Worm (Caenorhabditis elegans): ENCODE results near the gene T24H10.4.
A peak's percentile ranks its signal among the peaks of the same experiment; 100 is the strongest.

T24H10.4 gene

DNA sequence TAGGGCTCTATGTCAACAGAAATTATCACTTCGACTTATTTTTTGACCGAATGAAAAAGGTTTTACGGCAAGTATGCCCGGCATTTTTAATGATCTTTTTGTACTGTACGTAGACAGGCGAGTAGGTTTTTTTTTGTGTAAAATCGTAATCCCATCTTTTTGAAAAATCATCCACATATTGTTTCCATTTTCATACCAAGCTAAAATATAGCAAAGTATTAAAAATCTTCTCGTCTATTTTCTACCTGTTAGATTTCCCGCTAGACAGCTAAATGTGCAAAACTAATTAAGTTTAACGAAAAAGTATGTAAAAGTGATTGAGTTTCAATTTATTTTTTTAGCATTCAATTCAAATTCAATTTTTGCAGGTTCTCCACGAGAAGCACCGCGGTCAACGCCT lies 22.0 kb downstream of the T24H10.4 start, which contains the start of gene C16D2.1:
C16D2.1 (plus strand) TSS at position 301 of the 400 bp plus-strand sequence.
- TF ChIP-seq daf-8 (GFP tag; IDR thresholded peaks at IDR 0.05) = no peak
- TF ChIP-seq jun-1 (tag; optimal IDR thresholded peaks at IDR 0.05) = peak; percentile 75

DNA sequence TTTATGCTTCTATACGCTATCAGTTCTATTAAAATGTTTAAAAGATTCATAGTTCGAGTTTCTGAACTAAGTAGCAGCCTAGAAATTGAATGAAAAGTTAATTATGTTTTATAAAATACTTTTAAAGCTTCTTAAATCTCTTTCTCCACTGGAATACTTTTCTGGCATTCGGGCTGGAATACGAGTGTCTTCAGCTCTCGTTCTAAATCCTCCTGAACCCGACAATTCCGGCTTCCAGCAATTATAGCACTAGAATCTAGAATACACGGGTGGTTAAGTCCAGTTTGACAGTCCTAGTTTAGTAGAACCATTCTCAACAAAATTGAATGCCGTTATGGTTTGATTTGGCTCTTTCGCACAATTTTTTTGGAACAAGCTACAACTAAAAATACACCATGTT lies 23.0 kb downstream of the T24H10.4 start:
- TF ChIP-seq Y5F2A.4 (GFP tag; optimal IDR thresholded peaks at IDR 0.05) (peak; percentile 18), mep-1 (tag; optimal IDR thresholded peaks at IDR 0.05) (peak; percentile 48), zfp-3 (GFP tag; conservative IDR thresholded peaks at IDR 0.05) (no peak), jun-1 (tag; optimal IDR thresholded peaks at IDR 0.05) (peak; percentile 92)

DNA sequence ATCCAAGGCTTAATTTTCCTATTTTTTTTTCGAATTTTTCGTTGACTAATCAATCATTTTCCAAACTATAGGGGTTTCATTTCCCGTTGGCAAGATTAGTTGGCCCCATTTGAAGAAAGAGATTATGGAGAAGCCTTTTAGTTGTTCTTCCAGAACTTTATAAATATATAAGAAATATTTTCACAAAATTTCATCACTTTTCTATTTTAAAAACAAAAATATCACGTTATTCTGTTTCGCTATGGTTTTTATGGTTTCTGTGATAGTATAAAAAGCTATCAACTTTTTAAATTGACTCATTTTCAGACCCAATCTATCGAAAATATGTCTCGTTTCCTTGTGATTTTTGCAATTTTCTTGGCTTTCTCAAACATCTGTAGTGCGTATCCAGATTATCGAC lies 26.5 kb downstream of the T24H10.4 start, which contains the start of gene nlp-78:
nlp-78 (plus strand) TSS at position 301 of the 400 bp plus-strand sequence.
- TF ChIP-seq vab-7 (GFP tag; IDR thresholded peaks at IDR 0.05) = no peak
- no peak for TF ChIP-seq tag-97 (GFP tag; IDR thresholded peaks at IDR 0.05)
- no peak for TF ChIP-seq daf-19 (GFP tag; conservative IDR thresholded peaks at IDR 0.05)
- no peak for TF ChIP-seq sdz-12 (GFP tag; optimal IDR thresholded peaks at IDR 0.05)
- no peak for TF ChIP-seq nhr-76 (tag; optimal IDR thresholded peaks at IDR 0.05)
- no peak for TF ChIP-seq ztf-7 (tag; optimal IDR thresholded peaks at IDR 0.05)
- TF ChIP-seq mdt-29 (GFP tag; IDR thresholded peaks at IDR 0.05) = no peak
- TF ChIP-seq aly-2 (tag; optimal IDR thresholded peaks at IDR 0.05) = no peak
- TF ChIP-seq T20F7.1 (GFP tag; optimal IDR thresholded peaks at IDR 0.05) = no peak
- TF ChIP-seq nhr-102 (tag; optimal IDR thresholded peaks at IDR 0.05) = no peak
- TF ChIP-seq mxl-2 (GFP tag; conservative IDR thresholded peaks at IDR 0.05) = no peak
- no peak for TF ChIP-seq mdl-1 (tag; optimal IDR thresholded peaks at IDR 0.05)
- no peak for TF ChIP-seq lir-3 (tag; optimal IDR thresholded peaks at IDR 0.05)
- no peak for TF ChIP-seq zip-2 (tag; optimal IDR thresholded peaks at IDR 0.05)

DNA sequence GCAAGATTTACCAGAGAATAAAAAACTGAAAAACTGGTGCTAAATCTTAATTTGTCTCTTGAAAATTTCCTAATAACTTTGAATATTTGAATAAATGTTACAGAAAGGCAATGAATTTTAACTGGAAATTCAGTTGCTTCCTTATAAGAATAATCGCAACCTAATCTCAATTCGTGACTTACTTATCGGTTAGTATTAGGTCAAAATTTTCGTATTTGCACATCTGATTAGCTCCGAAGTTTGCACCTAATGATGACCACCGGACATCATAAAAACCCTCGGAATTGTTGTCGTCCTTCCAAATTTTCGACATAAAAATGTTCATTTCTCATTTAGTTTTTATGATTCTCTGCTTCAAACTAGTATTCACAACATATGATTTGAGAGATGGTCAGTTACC lies 28.5 kb downstream of the T24H10.4 start, which contains the start of gene C16D2.3:
C16D2.3 (plus strand) TSS at position 301 of the 400 bp plus-strand sequence.
- TF ChIP-seq unc-39 (tag; optimal IDR thresholded peaks at IDR 0.05) (no peak), nhr-111 (GFP tag; optimal IDR thresholded peaks at IDR 0.05) (no peak), lin-1 (GFP tag; IDR thresholded peaks at IDR 0.05) (no peak), zfp-3 (GFP tag; conservative IDR thresholded peaks at IDR 0.05) (no peak), mxl-2 (GFP tag; conservative IDR thresholded peaks at IDR 0.05) (no peak), ama-1 (optimal IDR thresholded peaks at IDR 0.05) (no peak), arid-1 (GFP tag; conservative IDR thresholded peaks at IDR 0.05) (no peak), snpc-1.2 (GFP tag; IDR thresholded peaks at IDR 0.05) (no peak), ceh-32 (tag; optimal IDR thresholded peaks at IDR 0.05; ENCODE audit: poor library complexity) (no peak), fos-1 (tag; optimal IDR thresholded peaks at IDR 0.05) (no peak), spr-3 (GFP tag; optimal IDR thresholded peaks at IDR 0.05) (no peak), dve-1 (tag; optimal IDR thresholded peaks at IDR 0.05; ENCODE audit: insufficient read depth) (no peak), nhr-10 (tag; optimal IDR thresholded peaks at IDR 0.05) (no peak), dmd-8 (GFP tag; IDR thresholded peaks at IDR 0.05) (no peak), daf-16 (GFP tag; optimal IDR thresholded peaks at IDR 0.05) (no peak), daf-16 (tag; optimal IDR thresholded peaks at IDR 0.05) (no peak), aly-2 (tag; optimal IDR thresholded peaks at IDR 0.05) (no peak), madf-9 (GFP tag; conservative IDR thresholded peaks at IDR 0.05) (no peak)

DNA sequence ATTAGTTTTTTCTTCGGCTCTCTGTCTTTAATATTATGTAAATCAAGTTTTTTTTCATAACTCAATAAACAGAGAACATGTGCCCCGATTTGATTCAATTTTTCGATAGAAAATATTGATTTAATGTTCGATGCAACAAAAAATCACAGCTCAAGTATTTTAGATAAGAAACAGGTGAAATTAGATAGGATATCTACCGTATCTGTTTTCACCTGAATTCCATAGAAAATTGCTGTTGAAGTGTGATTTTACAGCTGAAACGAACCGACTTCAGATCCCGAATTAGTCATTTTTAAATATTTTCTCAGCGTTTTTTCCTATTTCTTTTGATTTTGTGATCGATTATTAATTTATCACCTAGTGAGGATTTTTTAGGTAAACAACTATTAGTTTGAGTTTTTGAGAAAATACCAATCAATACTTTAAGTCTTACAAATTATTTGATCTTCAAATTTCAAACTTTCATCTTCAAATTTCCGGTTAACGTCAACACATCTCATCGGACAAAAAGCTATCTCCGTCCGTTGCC lies 29.9 kb downstream of the T24H10.4 start, which contains the start of gene Y9C2UA.1:
Y9C2UA.1 (plus strand) TSS at position 479 of the 529 bp plus-strand sequence.
- TF ChIP-seq hmg-1.1 (GFP tag; IDR thresholded peaks at IDR 0.05) (no peak), aha-1 (tag) (peak; percentile 42)

All from whole organism, L4 larva.